Fruit fly (Drosophila melanogaster) whole organism, embryonic: Measurements from ENCODE around the gene CG43062.

ENCODE experiments used
- Atf-2 ChIP-seq: fragments of 200-800 bp; sonication (Bioruptor generic); optimal IDR thresholded peaks from 2 replicates; lab custom pipeline; 2016; ENCODE audit warnings: missing biosample characterization, missing genetic modification characterization
- B-H1 ChIP-seq: fragments of 200-800 bp; sonication (Bioruptor generic); IDR thresholded peaks from 3 replicates; pipeline ENCODE4 v1.3.6; 2022; ENCODE audit warnings: missing biosample characterization, missing genetic modification characterization
- Blimp-1 ChIP-seq: fragments of 200-800 bp; sonication (Bioruptor generic); optimal IDR thresholded peaks from 3 replicates; lab custom pipeline; 2018; ENCODE audit warnings: missing biosample characterization, missing genetic modification characterization, mild to moderate bottlenecking, moderate library complexity, missing genetic modification reagents
- CG11456 ChIP-seq: fragments of 200-800 bp; sonication (Bioruptor generic); IDR thresholded peaks from 3 replicates; pipeline ENCODE4 v1.3.6; 2022; ENCODE audit warnings: missing biosample characterization, missing genetic modification characterization
- CG15479 ChIP-seq: fragments of 200-800 bp; sonication (Bioruptor generic); optimal IDR thresholded peaks from 3 replicates; lab custom pipeline; 2019; ENCODE audit warnings: missing biosample characterization, mild to moderate bottlenecking, missing genetic modification characterization, moderate library complexity
- CG15696 ChIP-seq: fragments of 200-800 bp; sonication (Bioruptor generic); optimal IDR thresholded peaks from 2 replicates; lab custom pipeline; 2019; ENCODE audit warnings: missing biosample characterization, mild to moderate bottlenecking, missing genetic modification characterization, moderate library complexity
- CG1602 ChIP-seq: fragments of 200-800 bp; sonication (Bioruptor generic); optimal IDR thresholded peaks from 3 replicates; lab custom pipeline; 2016; ENCODE audit warnings: missing biosample characterization, missing genetic modification characterization
- CG2199 ChIP-seq: fragments of 200-800 bp; sonication (Bioruptor generic); IDR thresholded peaks from 3 replicates; pipeline ENCODE4 v1.3.6; 2022; ENCODE audit warnings: missing biosample characterization, missing genetic modification characterization
- CG31388 ChIP-seq: fragments of 200-800 bp; sonication (Bioruptor generic); optimal IDR thresholded peaks from 2 replicates; lab custom pipeline; 2016; ENCODE audit warnings: missing biosample characterization, missing genetic modification characterization
- CG32767 ChIP-seq: fragments of 200-800 bp; sonication (Bioruptor generic); IDR thresholded peaks from 2 replicates; pipeline ENCODE4 v1.3.6; 2022; ENCODE audit warnings: missing biosample characterization, missing genetic modification characterization
- CG3995 ChIP-seq: fragments of 200-800 bp; sonication (Bioruptor generic); optimal IDR thresholded peaks from 3 replicates; lab custom pipeline; 2016; ENCODE audit warnings: missing biosample characterization, missing genetic modification characterization
- CG4707 ChIP-seq: fragments of 200-800 bp; sonication (Bioruptor generic); optimal IDR thresholded peaks from 2 replicates; lab custom pipeline; 2018; ENCODE audit warnings: missing biosample characterization, mild to moderate bottlenecking, missing genetic modification characterization, moderate library complexity
- CG4820 ChIP-seq: fragments of 200-800 bp; sonication (Bioruptor generic); optimal IDR thresholded peaks from 3 replicates; lab custom pipeline; 2016; ENCODE audit warnings: missing biosample characterization, missing genetic modification characterization
- CG5953 ChIP-seq: fragments of 200-800 bp; sonication (Bioruptor generic); IDR thresholded peaks from 2 replicates; pipeline ENCODE4 v1.3.6; 2022; ENCODE audit warnings: missing biosample characterization, missing genetic modification characterization
- CG6654 ChIP-seq: fragments of 200-800 bp; sonication (Bioruptor generic); optimal IDR thresholded peaks from 2 replicates; lab custom pipeline; 2017; ENCODE audit warnings: missing biosample characterization, mild to moderate bottlenecking, missing genetic modification characterization
- CG9817 ChIP-seq: fragments of 200-800 bp; sonication (Bioruptor generic); optimal IDR thresholded peaks from 2 replicates; lab custom pipeline; 2018; ENCODE audit warnings: missing biosample characterization, mild to moderate bottlenecking, missing genetic modification characterization, moderate library complexity
- CG9932 ChIP-seq: fragments of 200-800 bp; sonication (Bioruptor generic); IDR thresholded peaks from 2 replicates; pipeline ENCODE4 v1.3.6; 2022; ENCODE audit warnings: missing biosample characterization, missing genetic modification characterization
- CHES-1-like ChIP-seq: fragments of 200-800 bp; sonication (Bioruptor generic); optimal IDR thresholded peaks from 2 replicates; lab custom pipeline; 2016; ENCODE audit warnings: missing biosample characterization, missing genetic modification characterization
- D ChIP-seq, 2 experiments: fragments of 200-800 bp in 1 of 2; fragments of >200 bp in 1 of 2; sonication (Bioruptor generic) in 1 of 2; optimal IDR thresholded peaks; 2 replicates in 1 of 2; 3 replicates in 1 of 2; lab custom pipeline; 2017; ENCODE audit warnings: mild to moderate bottlenecking in 1 of 2, missing biosample characterization in 1 of 2, missing genetic modification characterization in 1 of 2, missing genetic modification reagents in 1 of 2
- Doc2 ChIP-seq: fragments of 200-800 bp; sonication (Bioruptor generic); IDR thresholded peaks from 2 replicates; pipeline ENCODE4 v1.3.6; 2022; ENCODE audit warnings: missing biosample characterization, missing genetic modification characterization
- Ets65A ChIP-seq: fragments of 200-800 bp; sonication (Bioruptor generic); peaks from one replicate; lab custom pipeline; 2016; ENCODE audit warnings: missing biosample characterization, missing genetic modification characterization
- GATAe ChIP-seq: fragments of 200-800 bp; sonication (Bioruptor generic); conservative IDR thresholded peaks from 2 replicates; pipeline ENCODE4 v1.3.6; 2022; ENCODE audit warnings: missing biosample characterization, missing genetic modification characterization
- HHEX ChIP-seq: fragments of 200-800 bp; sonication (Bioruptor generic); optimal IDR thresholded peaks from 3 replicates; lab custom pipeline; 2017; ENCODE audit warnings: missing biosample characterization, mild to moderate bottlenecking, missing genetic modification characterization, missing genetic modification reagents
- HLH3B ChIP-seq: fragments of 200-800 bp; sonication (Bioruptor generic); IDR thresholded peaks from 2 replicates; pipeline ENCODE4 v1.3.6; 2022; ENCODE audit warnings: missing biosample characterization, missing genetic modification characterization
- Hr78 ChIP-seq, 2 experiments: fragments of 200-800 bp in 1 of 2; fragments of >200 bp in 1 of 2; sonication (Bioruptor generic) in 1 of 2; optimal IDR thresholded peaks; 2 replicates each; lab custom pipeline; 2017 to 2019; ENCODE audit warnings: missing biosample characterization in 2 of 2, missing genetic modification characterization in 2 of 2, mild to moderate bottlenecking in 1 of 2, moderate library complexity in 1 of 2
- Lpt ChIP-seq: fragments of >200 bp; optimal IDR thresholded peaks from 2 replicates; lab custom pipeline; 2018; ENCODE audit warnings: missing biosample characterization, missing genetic modification characterization
- Meics ChIP-seq: fragments of 200-800 bp; sonication (Bioruptor generic); optimal IDR thresholded peaks from 2 replicates; lab custom pipeline; 2017; ENCODE audit warnings: missing biosample characterization, mild to moderate bottlenecking, missing genetic modification characterization
- Oaz ChIP-seq: fragments of 200-800 bp; sonication (Bioruptor generic); IDR thresholded peaks from 2 replicates; pipeline ENCODE4 v1.3.6; 2022; ENCODE audit warnings: missing biosample characterization, missing genetic modification characterization
- Stat92E ChIP-seq, 3 experiments: fragments of >200 bp in 2 of 3; fragments of 200-800 bp in 1 of 3; sonication (Bioruptor generic) in 1 of 3; optimal IDR thresholded peaks; 2 replicates each; lab custom pipeline; 2017 to 2019; ENCODE audit warnings: missing biosample characterization in 3 of 3, missing genetic modification characterization in 3 of 3, mild to moderate bottlenecking in 1 of 3, moderate library complexity in 1 of 3
- TFAM ChIP-seq: fragments of 200-800 bp; sonication (Bioruptor generic); optimal IDR thresholded peaks from 2 replicates; lab custom pipeline; 2017; ENCODE audit warnings: missing biosample characterization, missing genetic modification characterization, inconsistent platforms
- az2 ChIP-seq: fragments of 200-800 bp; sonication (Bioruptor generic); optimal IDR thresholded peaks from 3 replicates; lab custom pipeline; 2016; ENCODE audit warnings: missing biosample characterization, missing genetic modification characterization
- corto ChIP-seq: fragments of 200-800 bp; sonication (Bioruptor generic); optimal IDR thresholded peaks from 2 replicates; lab custom pipeline; 2016; ENCODE audit warnings: missing biosample characterization, mild to moderate bottlenecking, missing genetic modification characterization, moderate library complexity
- dati ChIP-seq: fragments of 200-800 bp; sonication (Bioruptor generic); IDR thresholded peaks from 2 replicates; pipeline ENCODE4 v1.3.6; 2022; ENCODE audit warnings: missing biosample characterization, missing genetic modification characterization
- en ChIP-seq: fragments of 200-800 bp; sonication (Bioruptor generic); optimal IDR thresholded peaks from 2 replicates; lab custom pipeline; 2016; ENCODE audit warnings: missing biosample characterization, missing genetic modification characterization
- fd3F ChIP-seq: fragments of 200-800 bp; sonication (Bioruptor generic); optimal IDR thresholded peaks from 2 replicates; lab custom pipeline; 2018; ENCODE audit warnings: missing biosample characterization, mild to moderate bottlenecking, missing genetic modification characterization, moderate library complexity
- gcm2 ChIP-seq: fragments of 200-800 bp; sonication (Bioruptor generic); optimal IDR thresholded peaks from 2 replicates; lab custom pipeline; 2016; ENCODE audit warnings: missing biosample characterization, missing genetic modification characterization
- grn ChIP-seq: fragments of 200-800 bp; sonication (Bioruptor generic); optimal IDR thresholded peaks from 3 replicates; lab custom pipeline; 2017; ENCODE audit warnings: missing biosample characterization, missing genetic modification characterization
- jing ChIP-seq: fragments of 200-800 bp; sonication (Bioruptor generic); optimal IDR thresholded peaks from 2 replicates; lab custom pipeline; 2018; ENCODE audit warnings: missing biosample characterization, mild to moderate bottlenecking, missing genetic modification characterization
- lbe ChIP-seq: fragments of 200-800 bp; sonication (Bioruptor generic); optimal IDR thresholded peaks from 2 replicates; lab custom pipeline; 2016; ENCODE audit warnings: missing biosample characterization, mild to moderate bottlenecking, missing genetic modification characterization
- luna ChIP-seq: fragments of 200-800 bp; sonication (Bioruptor generic); optimal IDR thresholded peaks from 2 replicates; lab custom pipeline; 2016; ENCODE audit warnings: missing biosample characterization, missing genetic modification characterization
- oc ChIP-seq: fragments of 200-800 bp; sonication (Bioruptor generic); optimal IDR thresholded peaks from 2 replicates; lab custom pipeline; 2018; ENCODE audit warnings: missing biosample characterization, mild to moderate bottlenecking, missing genetic modification characterization, moderate library complexity
- pho ChIP-seq: fragments of 200-800 bp; sonication (Bioruptor generic); optimal IDR thresholded peaks from 2 replicates; lab custom pipeline; 2016; ENCODE audit warnings: missing biosample characterization, missing genetic modification characterization
- pros ChIP-seq: fragments of 200-800 bp; sonication (Bioruptor generic); optimal IDR thresholded peaks from 3 replicates; lab custom pipeline; 2019; ENCODE audit warnings: missing biosample characterization, mild to moderate bottlenecking, missing genetic modification characterization, moderate library complexity
- rib ChIP-seq: fragments of 200-800 bp; sonication (Bioruptor generic); IDR thresholded peaks from 2 replicates; pipeline ENCODE4 v1.3.6; 2022; ENCODE audit warnings: missing biosample characterization, missing genetic modification characterization
- sc ChIP-seq, 3 experiments: fragments of >200 bp in 2 of 3; fragments of 200-800 bp in 1 of 3; sonication (Bioruptor generic) in 1 of 3; optimal IDR thresholded peaks; 2 replicates in 2 of 3; 3 replicates in 1 of 3; lab custom pipeline; 2017; ENCODE audit warnings: mild to moderate bottlenecking in 1 of 3, missing biosample characterization in 1 of 3, missing genetic modification characterization in 1 of 3, missing genetic modification reagents in 1 of 3
- tll ChIP-seq, 2 experiments: fragments of 200-800 bp in 1 of 2; fragments of >200 bp in 1 of 2; sonication (Bioruptor generic) in 1 of 2; optimal IDR thresholded peaks; 2 replicates each; lab custom pipeline; 2017 to 2019; ENCODE audit warnings: missing biosample characterization in 2 of 2, missing genetic modification characterization in 2 of 2, mild to moderate bottlenecking in 1 of 2, moderate library complexity in 1 of 2
- trh ChIP-seq: fragments of 200-800 bp; sonication (Bioruptor generic); optimal IDR thresholded peaks from 2 replicates; lab custom pipeline; 2016; ENCODE audit warnings: missing biosample characterization, missing genetic modification characterization
- zen ChIP-seq: fragments of 200-800 bp; sonication (Bioruptor generic); optimal IDR thresholded peaks from 3 replicates; lab custom pipeline; 2018; ENCODE audit warnings: missing biosample characterization, mild to moderate bottlenecking, missing genetic modification characterization, moderate library complexity

The CG43062 gene

DNA sequence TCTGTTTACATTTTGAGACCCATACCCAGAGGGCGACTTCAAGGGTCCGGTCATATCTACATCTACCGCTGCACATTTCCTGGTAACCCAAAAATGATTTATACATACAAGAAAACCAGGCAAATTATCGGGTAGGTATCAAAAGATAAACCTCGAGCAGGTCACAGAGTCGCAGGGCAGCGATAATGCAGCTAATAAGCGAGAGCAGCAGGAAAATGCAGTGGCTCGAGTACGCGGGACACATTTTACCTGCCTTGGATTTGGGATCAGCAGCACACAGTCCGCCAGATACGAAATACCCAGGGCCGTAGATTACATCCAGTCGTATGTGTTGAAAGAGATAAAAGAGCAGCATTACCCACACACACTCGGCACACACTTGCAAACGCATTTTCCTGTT is 25.1 kb downstream of the CG43062 start (continued):
- TF ChIP-seq Hr78 (GFP tag; optimal IDR thresholded peaks at IDR 0.05; lab: Kevin White, UChicago) = peak in 1 of 2 experiments; percentile 28
- TF ChIP-seq HHEX (GFP tag; lab: Kevin White, UChicago) = no peak
- TF ChIP-seq jing = no peak
- 0 out of 3 replicates have a peak, but pooled peaks have one; percentile 79 for TF ChIP-seq CG2199 (GFP tag; lab: Robert Waterston, UW)
- TF ChIP-seq Meics (GFP tag; lab: Kevin White, UChicago) = no peak
- TF ChIP-seq CG4820 (GFP tag; lab: Kevin White, UChicago) = no peak
- no peak for TF ChIP-seq fd3F (GFP tag; lab: Kevin White, UChicago)
- peak; percentile 90 for TF ChIP-seq Lpt (GFP tag; lab: Kevin White, UChicago)
- no peak for TF ChIP-seq CG5953
- TF ChIP-seq CG32767 (GFP tag; lab: Robert Waterston, UW) = no peak
- no peak for TF ChIP-seq B-H1
- TF ChIP-seq luna (GFP tag; lab: Kevin White, UChicago) = no peak
- no peak for TF ChIP-seq sc (optimal IDR thresholded peaks at IDR 0.05; lab: Kevin White, UChicago)
- no peak for TF ChIP-seq sc (GFP tag; optimal IDR thresholded peaks at IDR 0.05; lab: Kevin White, UChicago)
- no peak for TF ChIP-seq TFAM (GFP tag; lab: Kevin White, UChicago)
- peak; percentile 45 for TF ChIP-seq D (optimal IDR thresholded peaks at IDR 0.05; lab: Kevin White, UChicago)
- no peak for TF ChIP-seq D (GFP tag; optimal IDR thresholded peaks at IDR 0.05; lab: Kevin White, UChicago)
- no peak for TF ChIP-seq lbe (GFP tag; lab: Kevin White, UChicago)
- no peak for TF ChIP-seq CG1602
- no peak for TF ChIP-seq az2 (GFP tag; lab: Kevin White, UChicago)
- TF ChIP-seq CG31388 (GFP tag; lab: Kevin White, UChicago) = no peak
- TF ChIP-seq Stat92E (GFP tag; optimal IDR thresholded peaks at IDR 0.05; lab: Kevin White, UChicago) = peak in 1 of 3 experiments; percentile 62
- no peak for TF ChIP-seq rib (GFP tag; lab: Robert Waterston, UW)
- TF ChIP-seq GATAe = no peak
- no peak for TF ChIP-seq trh (GFP tag; lab: Kevin White, UChicago)
- peak; percentile 53 for TF ChIP-seq zen (tag; lab: Kevin White, UChicago)
- peak; percentile 4 for TF ChIP-seq CG15696 (tag; lab: Kevin White, UChicago)
- no peak for TF ChIP-seq Oaz
- TF ChIP-seq CG11456 (GFP tag; lab: Robert Waterston, UW) = no peak
- no peak for TF ChIP-seq CG3995 (GFP tag; lab: Kevin White, UChicago)
- TF ChIP-seq CG4707 = no peak
- TF ChIP-seq CG9932 (GFP tag; lab: Robert Waterston, UW) = no peak
- peak; percentile 45 for TF ChIP-seq Ets65A (GFP tag; lab: Kevin White, UChicago)
- no peak for TF ChIP-seq Doc2
- no peak for TF ChIP-seq Blimp-1 (GFP tag; lab: Kevin White, UChicago)
- peak; percentile 91 for TF ChIP-seq CG15479
- TF ChIP-seq pho (GFP tag; lab: Kevin White, UChicago) = no peak
- peak in 1 of 2 experiments; percentile 86 for TF ChIP-seq tll (GFP tag; optimal IDR thresholded peaks at IDR 0.05; lab: Kevin White, UChicago)
- TF ChIP-seq en (GFP tag; lab: Kevin White, UChicago) = no peak
- TF ChIP-seq grn (GFP tag; lab: Kevin White, UChicago) = peak; percentile 76
- no peak for TF ChIP-seq CHES-1-like (GFP tag; lab: Kevin White, UChicago)
- no peak for TF ChIP-seq CG9817 (tag; lab: Kevin White, UChicago)
- no peak for TF ChIP-seq dati (GFP tag; lab: Robert Waterston, UW)
- TF ChIP-seq pros (GFP tag; lab: Kevin White, UChicago) = peak; percentile 33
- TF ChIP-seq gcm2 = no peak
- TF ChIP-seq oc (tag; lab: Kevin White, UChicago) = peak; percentile 5
- TF ChIP-seq Atf-2 = no peak
- TF ChIP-seq CG6654 (GFP tag; lab: Kevin White, UChicago) = no peak
- no peak for TF ChIP-seq HLH3B (GFP tag; lab: Robert Waterston, UW)
- TF ChIP-seq corto (GFP tag; lab: Kevin White, UChicago) = no peak
